Fruit fly (Drosophila melanogaster) whole organism, larva: ENCODE data around the gene E5.

Experiments used
- noc ChIP-seq: fragments of 200-800 bp; sonication (Bioruptor generic); optimal IDR thresholded peaks from 3 replicates; lab custom pipeline; 2019; ENCODE audit warnings: missing biosample characterization, mild to moderate bottlenecking, missing genetic modification characterization, moderate library complexity

The E5 gene

DNA sequence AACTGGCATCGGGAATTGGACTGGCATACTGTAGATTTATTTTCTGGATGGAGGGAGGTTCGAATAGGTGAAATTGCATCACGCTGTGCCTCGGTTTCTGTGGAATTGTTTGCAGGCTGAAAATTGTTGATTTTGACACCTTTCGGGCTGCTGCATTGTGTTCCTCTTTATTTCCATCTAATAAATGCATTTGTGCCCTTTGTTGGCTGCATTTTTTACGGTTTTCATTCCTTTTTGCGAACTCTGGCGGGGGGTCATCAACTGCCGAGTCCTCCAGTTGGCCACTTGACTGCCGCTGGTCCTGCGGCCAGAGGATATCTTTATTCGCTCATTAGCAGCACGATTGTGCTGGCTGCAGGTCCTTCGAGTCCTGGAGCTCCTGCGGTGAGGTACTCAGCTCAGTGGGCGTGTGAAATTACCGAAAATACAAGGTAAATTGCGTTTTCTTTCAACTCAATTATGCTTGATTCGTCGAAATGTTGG lies 25.1 kb upstream of the E5 start:
- TF ChIP-seq noc (tag; lab: Kevin White, UChicago): no peak

DNA sequence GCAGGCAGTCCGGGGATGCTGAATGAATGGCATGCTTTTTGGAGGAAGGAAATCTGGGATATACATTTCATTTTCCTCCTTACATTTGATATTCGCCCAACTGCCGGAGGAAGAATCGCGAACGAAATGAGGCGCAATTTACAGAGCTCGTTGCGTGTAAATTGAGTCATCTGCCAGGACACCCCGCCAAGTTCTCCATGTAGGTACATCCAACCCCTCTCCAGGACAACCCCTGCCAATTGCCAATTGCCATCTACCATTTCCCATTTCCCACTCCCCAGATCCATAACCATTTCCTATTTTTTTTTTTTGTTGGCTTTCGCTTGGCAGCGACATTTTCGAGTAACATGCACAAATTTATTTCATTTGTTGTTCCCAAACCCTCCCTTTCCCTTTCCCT lies 22.1 kb upstream of the E5 start:
- TF ChIP-seq noc (tag; lab: Kevin White, UChicago): no peak

DNA sequence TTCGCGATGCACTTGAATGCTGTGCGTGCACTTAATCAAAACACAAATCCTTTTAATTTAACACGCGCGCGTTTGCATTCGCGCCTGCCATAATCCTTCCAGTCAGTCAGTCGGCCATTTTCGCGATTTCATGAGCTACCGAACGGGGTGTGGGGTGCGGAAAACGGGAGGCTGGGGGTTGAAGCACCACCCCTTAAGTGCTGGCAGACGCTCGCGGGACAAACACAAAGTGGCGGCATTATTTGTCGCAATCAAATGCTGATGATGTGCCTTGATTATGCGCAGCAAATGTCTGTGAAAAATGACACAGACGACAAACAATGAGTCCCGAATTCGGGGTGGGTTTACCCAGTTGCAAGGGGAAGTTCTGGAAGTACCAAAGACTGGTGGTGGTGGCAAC lies 20.9 kb upstream of the E5 start:
- no peak for TF ChIP-seq noc (tag; lab: Kevin White, UChicago)

DNA sequence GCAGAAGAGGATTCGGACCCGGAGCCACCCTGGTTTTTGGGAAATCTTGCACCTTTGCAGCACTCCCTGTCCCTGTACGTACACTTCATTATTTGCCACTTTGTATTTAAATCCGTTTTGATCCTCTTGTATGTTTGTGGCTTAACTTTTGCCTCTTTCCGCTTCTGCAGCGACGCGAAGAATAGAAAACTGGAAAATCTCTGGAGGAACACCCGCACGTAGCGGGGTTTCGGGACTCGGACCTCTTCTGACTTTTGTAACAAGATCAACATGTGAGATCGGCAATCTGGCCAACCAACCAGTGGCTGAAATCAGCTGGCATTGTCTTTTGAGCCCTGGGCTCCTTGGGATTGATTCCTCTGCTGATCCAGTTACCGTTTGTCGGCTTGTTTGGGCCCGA lies 20.0 kb upstream of the E5 start:
- TF ChIP-seq noc (tag; lab: Kevin White, UChicago): no peak

DNA sequence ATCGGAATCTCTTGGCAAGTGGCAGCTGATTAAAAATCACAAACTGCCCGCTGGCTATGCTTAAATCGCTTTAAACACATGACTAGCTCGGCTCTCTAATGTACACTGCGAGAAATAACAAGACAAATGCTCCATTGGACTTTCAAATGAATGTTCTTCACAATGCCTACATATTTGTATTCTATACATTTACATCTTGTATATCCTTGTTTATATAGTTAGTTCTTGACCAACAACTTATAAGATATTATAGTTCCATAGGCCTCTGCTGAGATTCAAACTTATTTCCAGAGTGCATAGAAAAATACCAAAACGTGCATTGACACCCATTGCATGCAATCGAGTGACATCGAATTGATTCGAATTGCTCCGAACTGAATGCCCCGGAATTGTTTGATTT lies 18.2 kb upstream of the E5 start:
- no peak for TF ChIP-seq noc (tag; lab: Kevin White, UChicago)

DNA sequence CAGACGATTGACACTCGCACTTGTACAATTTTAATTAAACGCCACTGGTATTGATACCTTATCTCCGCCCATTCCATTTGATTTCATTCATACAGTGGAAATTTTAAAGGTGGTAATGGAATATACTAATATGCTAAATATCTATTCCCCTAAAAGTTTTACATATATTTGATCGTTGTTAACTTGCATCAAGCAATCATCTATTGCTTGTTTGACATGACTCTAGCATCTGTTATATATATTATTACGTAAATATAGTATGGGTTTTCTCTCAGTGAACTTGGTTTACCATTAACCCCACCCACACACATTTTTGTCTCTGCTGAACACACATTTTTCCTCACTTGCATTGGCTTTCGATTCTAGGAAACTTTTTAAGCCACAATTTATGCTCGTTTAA lies 13.6 kb upstream of the E5 start:
- TF ChIP-seq noc (tag; lab: Kevin White, UChicago): no peak

DNA sequence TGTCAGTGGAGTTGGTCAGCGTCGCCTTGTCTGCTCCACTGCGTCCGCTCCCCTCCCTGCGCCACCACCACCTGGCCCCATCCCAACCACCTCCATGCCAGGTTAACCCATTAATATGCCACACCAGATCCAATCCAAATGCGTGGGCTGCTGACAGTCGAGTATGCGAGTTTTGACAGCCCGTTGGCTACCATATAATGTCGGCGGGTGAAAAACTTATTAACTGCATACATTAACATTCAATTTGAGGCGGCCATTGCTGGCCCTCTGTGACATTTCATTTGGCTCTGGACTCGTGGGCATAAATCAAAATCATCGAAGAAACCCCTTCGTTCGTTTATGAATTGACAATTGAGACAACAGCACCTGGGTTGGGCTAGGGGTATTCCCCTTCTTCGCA lies 13.1 kb upstream of the E5 start:
- no peak for TF ChIP-seq noc (tag; lab: Kevin White, UChicago)

DNA sequence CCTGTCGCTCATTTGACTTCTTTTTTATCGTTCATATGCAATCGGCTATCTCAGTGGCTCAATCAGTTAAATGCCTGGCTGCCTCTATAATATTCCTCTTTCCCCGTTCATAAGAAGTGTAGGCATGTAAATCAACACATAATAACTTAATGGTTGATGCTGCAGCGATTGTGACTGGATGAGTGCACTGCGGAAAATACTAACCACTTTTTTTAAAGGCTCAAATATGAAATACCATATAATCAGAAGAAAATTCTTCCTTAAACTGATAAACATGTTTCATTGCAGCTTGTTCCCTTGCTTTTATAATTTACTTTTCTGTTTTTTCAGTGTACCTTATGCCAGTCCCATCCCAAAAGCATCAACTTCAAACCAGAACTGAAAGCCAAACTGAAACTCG lies 10.2 kb upstream of the E5 start:
- no peak for TF ChIP-seq noc (tag; lab: Kevin White, UChicago)

DNA sequence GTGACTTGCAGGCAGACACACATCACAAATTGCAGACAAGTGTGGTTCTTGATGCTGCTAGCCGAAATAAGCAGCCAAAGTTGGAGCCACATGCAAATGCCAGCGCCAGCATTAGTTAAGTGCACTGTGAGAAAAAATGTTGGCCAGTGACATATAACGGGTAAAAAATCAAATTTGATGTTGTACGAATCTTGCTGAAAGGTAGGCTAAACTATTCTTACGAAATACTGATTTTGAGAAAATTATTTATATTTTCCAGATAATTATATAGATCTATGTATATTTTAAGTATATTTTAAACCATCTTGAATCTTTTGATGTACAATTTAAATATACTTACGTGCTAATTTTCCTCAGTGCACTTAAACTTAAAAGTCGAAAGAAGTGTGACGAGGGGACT lies 8.7 kb upstream of the E5 start:
- no peak for TF ChIP-seq noc (tag; lab: Kevin White, UChicago)

DNA sequence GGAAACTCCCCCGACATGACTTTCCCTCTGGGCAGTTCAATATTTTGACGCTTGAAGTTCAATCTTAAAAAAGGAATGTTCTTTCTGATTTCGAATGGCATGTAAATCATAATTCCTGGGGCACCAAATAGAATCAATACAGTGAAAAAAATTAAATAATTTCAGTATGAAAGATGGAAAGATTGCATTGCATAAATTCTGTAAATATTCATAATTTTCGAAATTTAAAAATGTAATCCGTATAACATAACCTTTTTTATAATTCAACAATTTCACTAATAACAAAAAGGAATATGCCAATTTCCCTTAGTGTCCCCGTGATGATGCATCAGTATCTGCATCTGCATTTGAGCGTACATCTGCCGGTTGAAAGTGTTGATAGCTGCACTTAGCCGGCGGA lies 6.2 kb upstream of the E5 start:
- TF ChIP-seq noc (tag; lab: Kevin White, UChicago): no peak

DNA sequence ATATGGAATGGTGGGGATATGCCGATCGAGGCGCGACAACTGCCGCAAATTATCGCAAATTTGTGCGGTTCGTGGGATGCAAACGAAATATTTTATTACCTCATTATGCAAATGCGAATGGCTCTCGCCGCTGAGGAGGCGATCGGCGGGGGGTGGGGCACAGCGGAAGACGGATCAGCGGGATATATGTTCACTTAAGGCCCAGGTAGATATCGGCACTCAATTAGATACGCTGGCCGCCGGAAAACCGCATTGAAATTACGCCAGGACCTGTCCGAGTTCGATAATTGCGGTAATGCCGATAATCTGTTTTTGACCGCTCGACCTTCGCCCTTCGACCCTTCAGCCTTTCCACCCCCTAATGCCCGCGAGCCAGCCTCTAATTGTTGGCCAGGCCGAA lies 4.6 kb upstream of the E5 start:
- no peak for TF ChIP-seq noc (tag; lab: Kevin White, UChicago)

DNA sequence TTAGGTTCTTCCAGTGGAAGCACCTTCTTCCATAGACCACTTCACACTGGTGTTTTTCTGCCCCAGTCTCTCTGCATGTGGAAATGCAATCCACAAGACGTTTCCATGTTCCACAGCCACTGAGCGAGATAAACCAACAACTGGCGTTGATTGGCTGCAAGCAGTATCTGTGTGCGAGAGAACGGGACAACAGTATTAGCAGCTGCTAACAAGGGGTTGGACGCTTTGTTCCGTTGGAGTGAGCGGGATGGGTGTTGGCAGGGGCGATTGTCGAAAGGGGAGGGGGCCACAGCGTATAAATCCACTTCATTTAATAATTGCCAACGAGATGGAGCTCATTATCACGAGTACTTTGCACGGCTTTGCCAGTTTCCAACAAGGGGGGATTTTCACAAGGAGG lies 2.4 kb upstream of the E5 start:
- TF ChIP-seq noc (tag; lab: Kevin White, UChicago): no peak

DNA sequence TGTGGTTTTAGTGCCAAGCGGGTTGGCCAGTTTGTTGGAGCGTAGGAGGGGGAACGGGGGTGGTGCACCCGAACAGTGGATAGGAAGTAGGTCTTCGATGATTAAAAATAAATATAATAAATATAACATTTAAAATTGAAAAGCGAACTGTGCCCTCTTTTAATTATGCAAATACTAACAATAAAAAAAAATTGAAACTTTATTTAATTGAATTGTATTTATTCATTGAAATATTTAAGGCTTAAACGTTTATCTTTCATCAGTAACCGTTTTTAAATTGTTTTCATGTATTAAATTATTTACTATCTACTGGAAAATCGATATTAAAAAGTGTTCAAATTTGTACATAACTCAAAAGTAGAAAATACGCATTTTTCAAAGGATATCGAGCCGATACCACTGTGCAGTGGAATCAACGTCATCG lies 734 bp upstream of the E5 start:
- no peak for TF ChIP-seq noc (tag; lab: Kevin White, UChicago)

DNA sequence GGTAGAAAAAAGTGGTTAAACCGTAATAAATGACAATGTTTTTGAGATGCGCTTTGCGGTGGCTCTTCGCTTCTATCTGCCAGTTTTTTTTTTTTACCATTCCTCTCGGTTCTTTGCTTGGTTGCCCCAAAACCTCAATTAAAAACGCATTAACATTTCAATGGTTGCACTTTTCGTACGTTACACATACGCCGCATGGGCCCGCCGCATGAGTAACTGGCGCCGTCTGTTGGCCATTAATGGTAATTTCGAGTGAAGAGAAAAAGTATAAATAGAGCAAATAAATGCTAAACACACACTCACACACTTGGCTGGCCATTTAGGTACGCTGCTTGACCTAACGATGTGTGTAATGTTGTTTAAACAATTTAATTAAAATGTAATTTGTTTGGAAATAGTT lies 2.6 kb downstream of the E5 start:
- TF ChIP-seq noc (tag; lab: Kevin White, UChicago): no peak

DNA sequence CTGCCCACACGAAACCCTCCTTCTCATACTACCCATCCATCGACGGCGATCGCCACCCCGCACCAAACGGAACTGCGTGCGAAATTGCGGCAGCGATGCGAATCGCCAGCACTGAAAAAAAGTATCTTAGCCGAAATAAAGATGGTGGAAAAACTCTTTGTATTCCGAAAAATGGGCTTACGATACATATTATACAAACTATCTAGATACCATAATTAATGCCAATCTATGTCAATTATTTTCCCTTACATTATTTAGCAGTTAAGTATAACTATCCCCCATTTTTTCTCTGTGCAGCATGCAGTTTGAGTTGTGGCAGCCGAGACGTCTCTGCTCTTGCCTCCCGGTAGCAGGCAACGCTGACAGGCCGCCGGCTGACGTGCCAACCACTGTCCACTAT lies 12.9 kb downstream of the E5 start:
- no peak for TF ChIP-seq noc (tag; lab: Kevin White, UChicago)

DNA sequence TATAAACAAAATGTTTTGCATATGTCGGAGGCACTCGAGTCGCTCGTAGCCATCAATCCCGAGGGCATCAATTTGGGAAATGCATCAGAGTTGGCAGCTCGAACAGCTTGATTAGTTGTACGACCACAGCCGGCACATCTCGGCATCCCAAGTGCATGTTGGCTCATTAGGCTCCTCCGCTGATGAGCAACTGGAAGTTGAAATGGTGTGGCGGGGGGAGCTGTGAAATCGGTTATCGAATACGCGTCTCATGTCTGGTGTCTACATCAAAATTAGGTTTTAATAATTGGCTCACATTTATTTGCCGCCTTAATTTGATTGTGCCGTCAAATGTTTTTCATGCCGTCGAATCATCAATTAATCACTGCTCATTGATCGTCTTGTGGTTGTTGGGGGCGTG lies 15.5 kb downstream of the E5 start:
- TF ChIP-seq noc (tag; lab: Kevin White, UChicago): no peak

DNA sequence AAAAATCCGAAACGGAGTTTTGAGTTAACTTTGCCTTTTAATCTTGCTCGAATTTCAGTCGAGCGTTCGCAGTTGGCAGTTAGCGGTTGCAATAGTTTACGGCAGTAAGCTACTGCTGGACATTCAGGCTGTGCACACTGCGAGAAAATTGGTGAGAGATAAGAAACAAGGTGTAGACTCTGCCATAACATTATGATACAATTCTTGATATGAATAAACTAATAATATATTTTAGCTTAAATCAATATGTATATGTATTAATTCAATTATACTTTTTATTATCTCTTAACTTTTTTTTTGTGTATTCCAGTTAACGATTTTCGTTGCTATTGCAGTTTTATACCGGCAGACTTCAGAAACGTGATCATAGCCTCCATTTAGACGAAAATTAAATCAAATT lies 17.4 kb downstream of the E5 start:
- no peak for TF ChIP-seq noc (tag; lab: Kevin White, UChicago)

DNA sequence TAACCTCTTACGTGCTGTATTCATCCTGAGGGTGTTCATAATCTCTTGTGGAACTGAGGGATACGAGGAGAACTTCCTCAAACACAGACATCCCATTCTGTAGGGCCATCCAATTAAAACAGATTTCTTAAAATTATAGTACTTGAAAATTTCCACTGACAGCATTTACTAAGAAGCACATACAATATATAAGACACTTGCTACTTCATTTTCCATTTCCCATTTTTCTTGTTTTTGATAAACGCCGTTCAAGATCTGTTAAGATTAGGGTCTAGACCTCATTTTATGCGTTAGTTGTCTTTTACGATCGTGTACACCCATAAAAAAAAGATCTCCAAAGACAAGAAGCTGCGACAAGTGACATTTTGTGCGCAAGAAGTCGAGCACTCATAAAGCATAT lies 19.4 kb downstream of the E5 start, which contains the start of gene CG14362:
CG14362 (minus strand) TSS at position 101 of the 400 bp plus-strand sequence.
- no peak for TF ChIP-seq noc (tag; lab: Kevin White, UChicago)
